Fruit fly (Drosophila melanogaster) whole organism, pupa: ENCODE results near the gene Eig71Ei.

Experiments used
- CG10348 ChIP-seq: fragments of 200-800 bp; sonication (Bioruptor generic); IDR thresholded peaks from 2 replicates; pipeline ENCODE4 v1.3.6; 2022; ENCODE audit warnings: missing biosample characterization, missing genetic modification characterization
- CG12605 ChIP-seq: fragments of 200-800 bp; sonication (Bioruptor generic); IDR thresholded peaks from 2 replicates; pipeline ENCODE4 v1.3.6; 2022; ENCODE audit warnings: missing biosample characterization, missing genetic modification characterization
- CG13204 ChIP-seq: fragments of 200-800 bp; sonication (Bioruptor generic); optimal IDR thresholded peaks from 2 replicates; lab custom pipeline; 2018; ENCODE audit warnings: missing biosample characterization, mild to moderate bottlenecking, missing genetic modification characterization, moderate library complexity
- CG14655 ChIP-seq: fragments of 200-800 bp; sonication (Bioruptor generic); optimal IDR thresholded peaks from 3 replicates; lab custom pipeline; 2017; ENCODE audit warnings: mild to moderate bottlenecking, missing biosample characterization, missing genetic modification reagents, missing genetic modification characterization
- CG15710 ChIP-seq: fragments of 200-800 bp; sonication (Bioruptor generic); optimal IDR thresholded peaks from 2 replicates; lab custom pipeline; 2018; ENCODE audit warnings: missing biosample characterization, mild to moderate bottlenecking, missing genetic modification characterization, moderate library complexity
- CG17806 ChIP-seq: fragments of 200-800 bp; sonication (Bioruptor generic); optimal IDR thresholded peaks from 2 replicates; lab custom pipeline; 2018; ENCODE audit warnings: missing biosample characterization, mild to moderate bottlenecking, missing genetic modification characterization, moderate library complexity
- CG32121 ChIP-seq: fragments of 200-800 bp; sonication (Bioruptor generic); IDR thresholded peaks from 2 replicates; pipeline ENCODE4 v1.3.6; 2022; ENCODE audit warnings: missing biosample characterization, missing genetic modification characterization
- CG34367 ChIP-seq: fragments of 200-800 bp; sonication (Bioruptor generic); optimal IDR thresholded peaks from 2 replicates; lab custom pipeline; 2018; ENCODE audit warnings: missing biosample characterization, mild to moderate bottlenecking, missing genetic modification characterization
- CG4496 ChIP-seq: fragments of 200-800 bp; sonication (Bioruptor generic); IDR thresholded peaks from 3 replicates; pipeline ENCODE4 v1.3.6; 2022; ENCODE audit warnings: missing biosample characterization, missing genetic modification characterization
- CG8159 ChIP-seq: fragments of 200-800 bp; sonication (Bioruptor generic); optimal IDR thresholded peaks from 3 replicates; lab custom pipeline; 2018; ENCODE audit warnings: missing biosample characterization, mild to moderate bottlenecking, missing genetic modification characterization, moderate library complexity
- CG8301 ChIP-seq: fragments of 200-800 bp; sonication (Bioruptor generic); optimal IDR thresholded peaks from 2 replicates; lab custom pipeline; 2018; ENCODE audit warnings: missing biosample characterization, mild to moderate bottlenecking, missing genetic modification characterization
- CG9948 ChIP-seq: fragments of 200-800 bp; sonication (Bioruptor generic); optimal IDR thresholded peaks from 2 replicates; lab custom pipeline; 2018; ENCODE audit warnings: missing biosample characterization, mild to moderate bottlenecking, missing genetic modification characterization, moderate library complexity
- D1 ChIP-seq: fragments of 200-800 bp; sonication (Bioruptor generic); optimal IDR thresholded peaks from 2 replicates; lab custom pipeline; 2018; ENCODE audit warnings: missing biosample characterization, mild to moderate bottlenecking, missing genetic modification characterization, moderate library complexity
- EcR ChIP-seq: fragments of 200-800 bp; sonication (Bioruptor generic); optimal IDR thresholded peaks from 3 replicates; lab custom pipeline; 2019; ENCODE audit warnings: missing biosample characterization, missing genetic modification characterization, mild to moderate bottlenecking, moderate library complexity, missing genetic modification reagents
- Ets98B ChIP-seq: fragments of 200-800 bp; sonication (Bioruptor generic); IDR thresholded peaks from 2 replicates; pipeline ENCODE4 v1.3.6; 2022; ENCODE audit warnings: missing biosample characterization, missing genetic modification characterization
- Pif1A ChIP-seq: fragments of 200-800 bp; sonication (Bioruptor generic); optimal IDR thresholded peaks from 3 replicates; lab custom pipeline; 2016; ENCODE audit warnings: missing biosample characterization, missing genetic modification characterization
- Pif1B ChIP-seq: fragments of 200-800 bp; sonication (Bioruptor generic); optimal IDR thresholded peaks from 3 replicates; lab custom pipeline; 2016; ENCODE audit warnings: missing biosample characterization, missing genetic modification characterization
- Snoo ChIP-seq: fragments of 200-800 bp; sonication (Bioruptor generic); optimal IDR thresholded peaks from 3 replicates; lab custom pipeline; 2017; ENCODE audit warnings: missing biosample characterization, mild to moderate bottlenecking, missing genetic modification characterization, inconsistent platforms
- fd96Ca ChIP-seq: fragments of 200-800 bp; sonication (Bioruptor generic); IDR thresholded peaks from 3 replicates; pipeline ENCODE4 v1.3.6; 2022; ENCODE audit warnings: missing biosample characterization, missing genetic modification characterization
- gl ChIP-seq: fragments of 200-800 bp; sonication (Bioruptor generic); optimal IDR thresholded peaks from 2 replicates; lab custom pipeline; 2018; ENCODE audit warnings: missing biosample characterization, mild to moderate bottlenecking, missing genetic modification characterization
- rn ChIP-seq: fragments of 200-800 bp; sonication (Bioruptor generic); IDR thresholded peaks from 2 replicates; pipeline ENCODE4 v1.3.6; 2022; ENCODE audit warnings: missing biosample characterization, missing genetic modification characterization

Gene Eig71Ei

DNA sequence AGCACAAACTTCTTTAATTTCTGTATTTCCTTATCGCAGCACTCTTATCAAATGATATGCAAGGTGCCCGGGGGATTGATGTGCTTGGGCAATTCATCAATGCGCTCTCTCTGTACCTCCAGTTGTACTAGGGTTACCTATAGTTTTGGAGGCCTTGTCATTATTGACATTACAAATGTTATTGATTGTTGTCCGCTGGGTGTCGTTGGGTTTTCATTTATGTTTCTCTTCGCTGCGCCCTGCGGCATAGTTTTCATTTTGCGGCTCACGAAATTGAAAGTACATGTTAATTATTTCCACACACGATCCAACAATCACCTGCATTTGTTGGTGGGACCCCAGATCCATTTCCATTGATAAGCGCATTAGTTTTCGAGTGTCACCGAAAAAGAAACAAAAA lies 46.7 kb downstream of the Eig71Ei start:
- TF ChIP-seq EcR (GFP tag; lab: Kevin White, UChicago) (no peak), Snoo (tag; lab: Kevin White, UChicago) (no peak), D1 (no peak), CG17806 (tag; lab: Kevin White, UChicago) (no peak), gl (tag; lab: Kevin White, UChicago) (no peak), rn (GFP tag; lab: Robert Waterston, UW) (no peak), CG9948 (tag; lab: Kevin White, UChicago) (no peak), CG8159 (no peak), Pif1B (GFP tag; lab: Kevin White, UChicago) (no peak)

DNA sequence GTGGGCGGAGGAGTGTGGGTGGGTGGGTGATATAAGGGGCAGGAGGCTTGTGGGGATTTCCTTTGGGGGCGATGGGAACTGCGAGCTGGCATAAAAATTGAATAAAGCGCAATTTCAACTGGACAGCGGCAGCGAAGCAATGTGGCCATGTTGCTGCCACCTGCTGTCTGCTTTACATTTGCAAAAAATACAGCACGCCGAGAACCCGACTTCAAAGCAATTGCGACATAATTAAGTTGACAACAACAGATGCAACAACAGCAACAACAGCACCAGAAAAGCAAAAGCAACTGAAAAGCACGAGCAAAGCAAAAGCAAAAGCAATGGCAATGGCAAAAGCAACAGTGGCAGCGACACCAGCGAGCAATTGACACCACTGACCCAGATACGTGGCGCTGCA lies 48.7 kb downstream of the Eig71Ei start:
- TF ChIP-seq fd96Ca (GFP tag; lab: Robert Waterston, UW) (0 out of 3 replicates have a peak, but pooled peaks have one; percentile 53), Ets98B (GFP tag; lab: Robert Waterston, UW) (no peak), CG34367 (tag; lab: Kevin White, UChicago) (no peak), CG12605 (GFP tag; lab: Robert Waterston, UW) (no peak)

DNA sequence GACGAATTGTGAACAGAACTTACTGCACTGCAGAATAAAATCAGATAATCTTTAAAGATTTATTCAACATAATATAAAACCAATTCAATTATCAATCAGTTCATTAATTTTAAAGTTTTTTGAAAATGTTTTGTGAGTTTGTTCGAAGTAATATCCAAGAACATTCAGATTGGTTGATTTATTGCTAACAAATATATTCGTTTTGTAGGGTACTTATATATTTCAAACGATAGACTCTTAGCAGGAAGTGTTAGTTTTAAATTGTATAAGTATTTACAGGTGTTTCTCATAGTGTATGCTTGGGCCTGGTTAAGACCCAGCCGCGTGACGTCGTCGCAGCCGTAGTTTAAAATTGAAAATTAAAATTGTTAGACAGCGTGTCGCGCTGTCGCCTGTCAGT lies 49.1 kb downstream of the Eig71Ei start:
- TF ChIP-seq CG14655 (GFP tag; lab: Kevin White, UChicago) (peak; percentile 67), CG13204 (GFP tag; lab: Kevin White, UChicago) (no peak), rn (GFP tag; lab: Robert Waterston, UW) (no peak), fd96Ca (GFP tag; lab: Robert Waterston, UW) (no peak; the same call in 2 of the 3 replicates), Pif1A (GFP tag; lab: Kevin White, UChicago) (no peak), CG12605 (GFP tag; lab: Robert Waterston, UW) (0 out of 2 replicates have a peak, but pooled peaks have one; percentile 30), CG9948 (tag; lab: Kevin White, UChicago) (no peak), EcR (GFP tag; lab: Kevin White, UChicago) (no peak), CG10348 (GFP tag; lab: Robert Waterston, UW) (no peak), Pif1B (GFP tag; lab: Kevin White, UChicago) (no peak), CG15710 (tag; lab: Kevin White, UChicago) (no peak), D1 (no peak), CG8159 (no peak), CG17806 (tag; lab: Kevin White, UChicago) (no peak), CG34367 (tag; lab: Kevin White, UChicago) (no peak), CG8301 (tag; lab: Kevin White, UChicago) (peak; percentile 81), gl (tag; lab: Kevin White, UChicago) (no peak), CG32121 (GFP tag; lab: Robert Waterston, UW) (peak; percentile 83), Ets98B (GFP tag; lab: Robert Waterston, UW) (peak; percentile 64), Snoo (tag; lab: Kevin White, UChicago) (no peak), CG4496 (peak; percentile 69; the same call in 1 of the 3 replicates)
